Fruit fly (Drosophila melanogaster) whole organism, embryonic: Measurements from ENCODE around the gene CaMKI.
A peak's percentile ranks its signal among the peaks of the same experiment; 100 is the strongest.

Experiments
- Ada2b ChIP-seq: fragments of 200-800 bp; sonication (Bioruptor generic); IDR thresholded peaks from 2 replicates; pipeline ENCODE4 v1.3.6; 2022; ENCODE audit warnings: missing biosample characterization, missing genetic modification characterization
- Atf-2 ChIP-seq: fragments of 200-800 bp; sonication (Bioruptor generic); optimal IDR thresholded peaks from 2 replicates; lab custom pipeline; 2016; ENCODE audit warnings: missing biosample characterization, missing genetic modification characterization
- B-H1 ChIP-seq: fragments of 200-800 bp; sonication (Bioruptor generic); IDR thresholded peaks from 3 replicates; pipeline ENCODE4 v1.3.6; 2022; ENCODE audit warnings: missing biosample characterization, missing genetic modification characterization
- CG12299 ChIP-seq: fragments of 200-800 bp; sonication (Bioruptor generic); optimal IDR thresholded peaks from 2 replicates; lab custom pipeline; 2018; ENCODE audit warnings: missing biosample characterization, mild to moderate bottlenecking, missing genetic modification characterization
- CG12744 ChIP-seq: fragments of 200-800 bp; sonication (Bioruptor generic); optimal IDR thresholded peaks from 2 replicates; lab custom pipeline; 2016; ENCODE audit warnings: missing biosample characterization, missing genetic modification characterization
- CG14710 ChIP-seq: fragments of 200-800 bp; sonication (Bioruptor generic); optimal IDR thresholded peaks from 3 replicates; lab custom pipeline; 2019; ENCODE audit warnings: missing biosample characterization, mild to moderate bottlenecking, missing genetic modification characterization, moderate library complexity
- CG15269 ChIP-seq: fragments of 200-800 bp; sonication (Bioruptor generic); optimal IDR thresholded peaks from 2 replicates; lab custom pipeline; 2018; ENCODE audit warnings: missing biosample characterization, mild to moderate bottlenecking, missing genetic modification characterization, moderate library complexity
- CG1647 ChIP-seq: fragments of 200-800 bp; sonication (Bioruptor generic); optimal IDR thresholded peaks from 3 replicates; lab custom pipeline; 2016; ENCODE audit warnings: missing biosample characterization, missing genetic modification characterization
- CG17359 ChIP-seq: fragments of 200-800 bp; sonication (Bioruptor generic); optimal IDR thresholded peaks from 3 replicates; lab custom pipeline; 2018; ENCODE audit warnings: missing biosample characterization, mild to moderate bottlenecking, missing genetic modification characterization, moderate library complexity
- CG31224 ChIP-seq: fragments of 200-800 bp; sonication (Bioruptor generic); IDR thresholded peaks from 2 replicates; pipeline ENCODE4 v1.3.6; 2022; ENCODE audit warnings: missing biosample characterization, missing genetic modification characterization
- CG3163 ChIP-seq: fragments of 200-800 bp; sonication (Bioruptor generic); optimal IDR thresholded peaks from 3 replicates; lab custom pipeline; 2016; ENCODE audit warnings: missing biosample characterization, missing genetic modification characterization
- CG33213 ChIP-seq: fragments of 200-800 bp; sonication (Bioruptor generic); optimal IDR thresholded peaks from 3 replicates; lab custom pipeline; 2016; ENCODE audit warnings: missing biosample characterization, missing genetic modification characterization
- CG3407 ChIP-seq: fragments of 200-800 bp; sonication (Bioruptor generic); optimal IDR thresholded peaks from 2 replicates; lab custom pipeline; 2018; ENCODE audit warnings: missing biosample characterization, mild to moderate bottlenecking, missing genetic modification characterization
- CG3995 ChIP-seq: fragments of 200-800 bp; sonication (Bioruptor generic); optimal IDR thresholded peaks from 3 replicates; lab custom pipeline; 2016; ENCODE audit warnings: missing biosample characterization, missing genetic modification characterization
- CG4360 ChIP-seq: fragments of 200-800 bp; sonication (Bioruptor generic); IDR thresholded peaks from 2 replicates; pipeline ENCODE4 v1.3.6; 2022; ENCODE audit warnings: missing biosample characterization, missing genetic modification characterization
- CG8290 ChIP-seq, 3 experiments: fragments of 200-800 bp; sonication (Bioruptor generic); optimal IDR thresholded peaks; 2 replicates each; lab custom pipeline; 2016 to 2019; ENCODE audit warnings: missing biosample characterization in 3 of 3, missing genetic modification characterization in 3 of 3, mild to moderate bottlenecking in 2 of 3, moderate library complexity in 1 of 3
- Chrac-16 ChIP-seq: fragments of 200-800 bp; sonication (Bioruptor generic); optimal IDR thresholded peaks from 3 replicates; lab custom pipeline; 2016; ENCODE audit warnings: missing biosample characterization, missing genetic modification characterization
- CrebB ChIP-seq: fragments of 200-800 bp; sonication (Bioruptor generic); optimal IDR thresholded peaks from 3 replicates; lab custom pipeline; 2018; ENCODE audit warnings: missing biosample characterization, mild to moderate bottlenecking, missing genetic modification characterization
- D ChIP-seq, 2 experiments: fragments of 200-800 bp in 1 of 2; fragments of >200 bp in 1 of 2; sonication (Bioruptor generic) in 1 of 2; optimal IDR thresholded peaks; 2 replicates in 1 of 2; 3 replicates in 1 of 2; lab custom pipeline; 2017; ENCODE audit warnings: mild to moderate bottlenecking in 1 of 2, missing biosample characterization in 1 of 2, missing genetic modification characterization in 1 of 2, missing genetic modification reagents in 1 of 2
- D19B ChIP-seq: fragments of 200-800 bp; sonication (Bioruptor generic); optimal IDR thresholded peaks from 2 replicates; lab custom pipeline; 2017; ENCODE audit warnings: missing biosample characterization, mild to moderate bottlenecking, missing genetic modification characterization
- Dip3 ChIP-seq: fragments of 200-800 bp; sonication (Bioruptor generic); optimal IDR thresholded peaks from 3 replicates; lab custom pipeline; 2016; ENCODE audit warnings: missing biosample characterization, missing genetic modification characterization
- Doc2 ChIP-seq: fragments of 200-800 bp; sonication (Bioruptor generic); IDR thresholded peaks from 2 replicates; pipeline ENCODE4 v1.3.6; 2022; ENCODE audit warnings: missing biosample characterization, missing genetic modification characterization
- H2.0 ChIP-seq: fragments of 200-800 bp; sonication (Bioruptor generic); IDR thresholded peaks from 2 replicates; pipeline ENCODE4 v1.3.6; 2022; ENCODE audit warnings: missing biosample characterization, missing genetic modification characterization
- HHEX ChIP-seq: fragments of 200-800 bp; sonication (Bioruptor generic); optimal IDR thresholded peaks from 3 replicates; lab custom pipeline; 2017; ENCODE audit warnings: missing biosample characterization, mild to moderate bottlenecking, missing genetic modification characterization, missing genetic modification reagents
- Hr78 ChIP-seq, 2 experiments: fragments of 200-800 bp in 1 of 2; fragments of >200 bp in 1 of 2; sonication (Bioruptor generic) in 1 of 2; optimal IDR thresholded peaks; 2 replicates each; lab custom pipeline; 2017 to 2019; ENCODE audit warnings: missing biosample characterization in 2 of 2, missing genetic modification characterization in 2 of 2, mild to moderate bottlenecking in 1 of 2, moderate library complexity in 1 of 2
- Hsf ChIP-seq: fragments of 200-800 bp; sonication (Bioruptor generic); optimal IDR thresholded peaks from 3 replicates; lab custom pipeline; 2016; ENCODE audit warnings: missing biosample characterization, missing genetic modification characterization
- Mes4 ChIP-seq: fragments of 200-800 bp; sonication (Bioruptor generic); optimal IDR thresholded peaks from 2 replicates; lab custom pipeline; 2016; ENCODE audit warnings: missing biosample characterization, missing genetic modification characterization
- Nf-YB ChIP-seq: fragments of 200-800 bp; sonication (Bioruptor generic); optimal IDR thresholded peaks from 3 replicates; lab custom pipeline; 2019; ENCODE audit warnings: missing biosample characterization, mild to moderate bottlenecking, missing genetic modification characterization, moderate library complexity
- Oaz ChIP-seq: fragments of 200-800 bp; sonication (Bioruptor generic); IDR thresholded peaks from 2 replicates; pipeline ENCODE4 v1.3.6; 2022; ENCODE audit warnings: missing biosample characterization, missing genetic modification characterization
- Optix ChIP-seq: fragments of 200-800 bp; sonication (Bioruptor generic); IDR thresholded peaks from 3 replicates; pipeline ENCODE4 v1.3.6; 2022; ENCODE audit warnings: missing biosample characterization, missing genetic modification characterization
- Tbp ChIP-seq: fragments of >200 bp; optimal IDR thresholded peaks from 2 replicates; lab custom pipeline; 2018; ENCODE audit warnings: missing biosample characterization, missing genetic modification characterization
- chm ChIP-seq: fragments of 200-800 bp; sonication (Bioruptor generic); IDR thresholded peaks from 2 replicates; pipeline ENCODE4 v1.3.6; 2022; ENCODE audit warnings: missing biosample characterization, missing genetic modification characterization
- danr ChIP-seq: fragments of 200-800 bp; sonication (Bioruptor generic); IDR thresholded peaks from 2 replicates; pipeline ENCODE4 v1.3.6; 2022; ENCODE audit warnings: missing biosample characterization, missing genetic modification characterization
- dm ChIP-seq: fragments of 200-800 bp; sonication (Bioruptor generic); optimal IDR thresholded peaks from 3 replicates; lab custom pipeline; 2016; ENCODE audit warnings: missing biosample characterization, missing genetic modification characterization
- dmrt11E ChIP-seq: fragments of 200-800 bp; sonication (Bioruptor generic); optimal IDR thresholded peaks from 3 replicates; lab custom pipeline; 2018; ENCODE audit warnings: missing biosample characterization, mild to moderate bottlenecking, missing genetic modification characterization, moderate library complexity
- fd64A ChIP-seq: fragments of 200-800 bp; sonication (Bioruptor generic); optimal IDR thresholded peaks from 3 replicates; lab custom pipeline; 2018; ENCODE audit warnings: missing biosample characterization, mild to moderate bottlenecking, missing genetic modification characterization
- gcm2 ChIP-seq: fragments of 200-800 bp; sonication (Bioruptor generic); optimal IDR thresholded peaks from 2 replicates; lab custom pipeline; 2016; ENCODE audit warnings: missing biosample characterization, missing genetic modification characterization
- jigr1 ChIP-seq: fragments of 200-800 bp; sonication (Bioruptor generic); IDR thresholded peaks from 3 replicates; pipeline ENCODE4 v1.3.6; 2022; ENCODE audit warnings: missing biosample characterization, missing genetic modification characterization
- jing ChIP-seq: fragments of 200-800 bp; sonication (Bioruptor generic); optimal IDR thresholded peaks from 2 replicates; lab custom pipeline; 2018; ENCODE audit warnings: missing biosample characterization, mild to moderate bottlenecking, missing genetic modification characterization
- pan ChIP-seq, 4 experiments: fragments of >200 bp in 3 of 4; fragments of 200-800 bp in 1 of 4; sonication (Bioruptor generic) in 1 of 4; optimal IDR thresholded peaks in 3 of 4; IDR thresholded peaks in 1 of 4; 2 replicates each; pipeline versions ENCODE4 v1.3.6 to Lab custom; 2017 to 2022; ENCODE audit warnings: missing biosample characterization in 2 of 4, missing genetic modification characterization in 2 of 4, mixed read lengths in 1 of 4
- pnt ChIP-seq: fragments of 200-800 bp; sonication (Bioruptor generic); optimal IDR thresholded peaks from 3 replicates; lab custom pipeline; 2016; ENCODE audit warnings: missing biosample characterization, missing genetic modification characterization
- pros ChIP-seq: fragments of 200-800 bp; sonication (Bioruptor generic); optimal IDR thresholded peaks from 3 replicates; lab custom pipeline; 2019; ENCODE audit warnings: missing biosample characterization, mild to moderate bottlenecking, missing genetic modification characterization, moderate library complexity
- sd ChIP-seq: fragments of 200-800 bp; sonication (Bioruptor generic); optimal IDR thresholded peaks from 3 replicates; lab custom pipeline; 2018; ENCODE audit warnings: missing biosample characterization, mild to moderate bottlenecking, missing genetic modification characterization, moderate library complexity
- seq ChIP-seq: fragments of 200-800 bp; sonication (Bioruptor generic); IDR thresholded peaks from 2 replicates; pipeline ENCODE4 v1.3.6; 2022; ENCODE audit warnings: missing biosample characterization, missing genetic modification characterization
- slp2 ChIP-seq: fragments of 200-800 bp; sonication (Bioruptor generic); optimal IDR thresholded peaks from 2 replicates; lab custom pipeline; 2016; ENCODE audit warnings: missing biosample characterization, missing genetic modification characterization
- sob ChIP-seq: fragments of 200-800 bp; sonication (Bioruptor generic); IDR thresholded peaks from 2 replicates; pipeline ENCODE4 v1.3.6; 2022; ENCODE audit warnings: missing biosample characterization, missing genetic modification characterization
- trh ChIP-seq: fragments of 200-800 bp; sonication (Bioruptor generic); optimal IDR thresholded peaks from 2 replicates; lab custom pipeline; 2016; ENCODE audit warnings: missing biosample characterization, missing genetic modification characterization
- usp ChIP-seq: fragments of >200 bp; optimal IDR thresholded peaks from 2 replicates; lab custom pipeline; 2017; ENCODE audit warnings: missing biosample characterization, missing genetic modification characterization

Gene CaMKI

DNA sequence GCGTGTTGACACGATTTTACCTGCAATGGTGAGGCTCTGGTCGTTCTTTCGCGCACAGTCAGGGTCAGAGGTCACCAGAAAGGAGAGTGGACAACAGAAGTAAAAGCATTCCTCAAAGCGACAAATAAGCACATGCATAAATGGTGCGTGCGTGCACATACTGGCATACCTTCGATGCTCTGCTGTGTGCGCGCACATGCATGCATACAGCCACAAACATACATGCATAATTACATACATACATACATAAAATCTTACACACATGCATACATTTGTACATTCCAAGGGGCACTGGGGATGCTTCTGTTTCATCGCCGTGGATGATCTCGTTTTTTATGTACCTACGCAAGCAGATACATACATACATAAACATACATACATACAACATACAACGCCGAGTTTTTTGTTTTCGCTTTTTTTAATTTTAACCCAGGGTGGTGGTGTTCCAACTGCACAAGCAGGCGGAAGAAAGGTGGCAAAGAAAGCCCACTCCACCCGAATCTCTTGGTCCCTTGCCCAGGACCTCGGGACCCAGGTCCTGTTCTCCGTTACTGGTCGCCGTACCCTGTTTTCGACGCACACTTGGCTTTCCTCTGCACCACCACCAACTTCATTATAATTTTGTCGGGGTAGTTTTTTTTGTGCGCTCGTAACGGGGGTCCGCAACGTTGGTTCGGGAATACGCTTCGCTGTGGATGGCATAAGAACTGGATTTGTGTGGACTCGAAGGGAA lies 43.7 kb downstream of the CaMKI start, which contains the start of gene Asator (continued):
- TF ChIP-seq Doc2 (GFP tag; lab: Robert Waterston, UW) (no peak), CG12299 (tag; lab: Kevin White, UChicago) (peak; percentile 21), H2.0 (GFP tag; lab: Robert Waterston, UW) (no peak; the same call in 1 of the 2 replicates), CG3163 (GFP tag; lab: Kevin White, UChicago) (no peak), HHEX (GFP tag; lab: Kevin White, UChicago) (peak; percentile 44), CG3995 (no peak), Optix (GFP tag; lab: Robert Waterston, UW) (no peak), fd64A (GFP tag; lab: Kevin White, UChicago) (no peak), CG17359 (tag; lab: Kevin White, UChicago) (peak; percentile 73), jing (GFP tag; lab: Kevin White, UChicago) (no peak), slp2 (GFP tag; lab: Kevin White, UChicago) (peak; percentile 20), B-H1 (GFP tag; lab: Robert Waterston, UW) (peak; percentile 15; the same call in 1 of the 3 replicates), sd (tag; lab: Kevin White, UChicago) (peak; percentile 92), seq (GFP tag; lab: Robert Waterston, UW) (no peak; the same call in 1 of the 2 replicates), Hsf (peak; percentile 67), CG14710 (tag; lab: Kevin White, UChicago) (peak; percentile 45), CG31224 (GFP tag; lab: Robert Waterston, UW) (no peak), jigr1 (GFP tag; lab: Robert Waterston, UW) (no peak), CG3407 (GFP tag; lab: Kevin White, UChicago) (no peak), pros (peak; percentile 100), usp (GFP tag; lab: Kevin White, UChicago) (no peak), CG33213 (GFP tag; lab: Kevin White, UChicago) (peak; percentile 27), dm (GFP tag; lab: Kevin White, UChicago) (peak; percentile 32), D (optimal IDR thresholded peaks at IDR 0.05; lab: Kevin White, UChicago) (no peak), D (GFP tag; optimal IDR thresholded peaks at IDR 0.05; lab: Kevin White, UChicago) (peak; percentile 16), Tbp (no peak), Mes4 (GFP tag; lab: Kevin White, UChicago) (peak; percentile 53), Dip3 (GFP tag; lab: Kevin White, UChicago) (peak; percentile 41), danr (no peak), CrebB (tag; lab: Kevin White, UChicago) (peak; percentile 32), trh (no peak), CG15269 (tag; lab: Kevin White, UChicago) (peak; percentile 62), Oaz (no peak), sob (GFP tag; lab: Robert Waterston, UW) (no peak; the same call in 1 of the 2 replicates), pnt (GFP tag; lab: Kevin White, UChicago) (peak; percentile 45), D19B (GFP tag; lab: Kevin White, UChicago) (peak; percentile 9), chm (GFP tag; lab: Robert Waterston, UW) (peak; percentile 60), Chrac-16 (GFP tag; lab: Kevin White, UChicago) (peak; percentile 47), Ada2b (GFP tag; lab: Robert Waterston, UW) (0 out of 2 replicates have a peak, but pooled peaks have one; percentile 13), CG12744 (GFP tag; lab: Kevin White, UChicago) (no peak), pan (optimal IDR thresholded peaks at IDR 0.05; lab: Kevin White, UChicago) (no peak), pan (GFP tag; optimal IDR thresholded peaks at IDR 0.05 in 1 of 2, IDR thresholded peaks at IDR 0.05 in 1 of 2) (peak in 1 of 2 experiments; percentile 72), Hr78 (GFP tag; optimal IDR thresholded peaks at IDR 0.05; lab: Kevin White, UChicago) (peak in 1 of 2 experiments; percentile 97), Nf-YB (peak; percentile 13), CG4360 (GFP tag; lab: Robert Waterston, UW) (no peak; the same call in 1 of the 2 replicates), Atf-2 (GFP tag; lab: Kevin White, UChicago) (peak; percentile 15), CG8290 (GFP tag; optimal IDR thresholded peaks at IDR 0.05; lab: Kevin White, UChicago) (peak; percentile 18), CG8290 (tag; optimal IDR thresholded peaks at IDR 0.05; lab: Kevin White, UChicago) (peak in 1 of 2 experiments; percentile 83), CG1647 (GFP tag; lab: Kevin White, UChicago) (peak; percentile 34), gcm2 (GFP tag; lab: Kevin White, UChicago) (no peak), dmrt11E (tag; lab: Kevin White, UChicago) (peak; percentile 66)
